Fruit fly (Drosophila melanogaster) S2 (cell line): Measurements from ENCODE around the gene side-IV.

Source experiments
- CG8478 ChIP-seq: fragments of >200 bp; optimal IDR thresholded peaks from 2 replicates; lab custom pipeline; 2018
- CTCF ChIP-seq, 2 experiments: fragments of >200 bp; optimal IDR thresholded peaks; 2 replicates each; lab custom pipeline; 2018

DNA sequence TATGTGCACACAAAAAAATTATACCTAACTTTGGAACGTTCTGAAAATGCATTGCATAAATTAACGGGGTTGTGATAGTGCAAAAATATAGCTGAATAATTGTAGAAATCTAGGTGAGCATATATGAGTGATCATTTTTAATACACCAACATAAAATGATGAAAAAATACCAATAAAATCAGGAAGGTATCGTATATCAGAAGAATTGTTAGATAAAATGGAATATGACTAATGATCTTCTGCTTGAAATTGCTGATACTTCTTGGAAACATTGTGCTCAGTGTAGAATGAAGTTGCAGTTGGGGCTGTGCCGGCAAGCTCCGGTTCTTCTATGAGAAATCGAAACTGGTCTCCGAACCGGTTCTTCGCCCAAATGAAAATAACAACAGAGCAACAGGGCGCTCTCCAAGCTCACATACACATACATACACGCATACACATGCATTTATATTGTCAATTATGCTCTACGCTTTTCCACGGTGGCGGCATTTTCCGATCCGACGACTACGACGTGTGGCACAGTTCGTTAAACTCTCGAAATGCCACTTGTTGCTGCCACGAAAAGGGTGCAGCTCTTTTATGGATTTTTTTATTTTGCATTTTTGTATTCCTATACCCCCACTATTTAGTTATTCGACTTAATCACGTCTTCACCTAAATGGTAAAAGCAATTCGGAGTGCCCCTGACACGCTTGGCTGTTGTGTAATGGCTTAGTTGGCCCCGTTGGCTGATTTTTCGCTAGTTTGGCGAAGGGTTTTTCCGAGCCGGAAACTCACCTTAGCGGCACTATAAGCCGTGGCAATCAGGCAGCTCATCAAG, 49.3 kb upstream of the side-IV start:
- TF ChIP-seq CG8478 (lab: Kevin White, UChicago) (no peak), CTCF (optimal IDR thresholded peaks at IDR 0.05; lab: Kevin White, UChicago) (no peak)
